Fruit fly (Drosophila melanogaster): ENCODE measurements around the gene 5-HT2B.

Gene 5-HT2B

DNA sequence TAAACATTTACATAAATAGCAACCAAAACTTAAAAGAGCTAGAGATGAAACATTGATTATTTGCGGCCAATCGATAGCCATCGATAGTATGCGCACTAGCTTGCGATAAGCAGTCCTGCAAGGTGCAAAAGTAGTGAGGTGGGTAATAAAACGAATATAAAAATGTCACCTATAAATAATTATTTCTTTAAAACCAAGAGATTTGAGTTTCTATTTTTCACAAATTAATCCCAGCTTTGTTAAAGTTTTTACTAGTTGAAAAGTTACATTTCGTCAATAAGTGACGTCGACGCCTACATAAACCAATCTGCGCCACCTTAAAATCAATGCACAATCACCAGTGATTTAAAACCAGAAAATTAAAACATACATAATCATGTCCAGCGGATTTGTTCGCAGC, 72.7 kb downstream of the 5-HT2B start, which contains the start of the genes Mkk4 and SLIRP2 (continued):
- peak; percentile 99 for TF ChIP-seq topi (GFP tag; optimal IDR thresholded peaks at IDR 0.05)
- peak; percentile 94 for TF ChIP-seq CG6854 (GFP tag; optimal IDR thresholded peaks at IDR 0.05)
- TF ChIP-seq CG15336 (GFP tag; IDR thresholded peaks at IDR 0.05): peak; percentile 99
- TF ChIP-seq CG34406 (GFP tag; optimal IDR thresholded peaks at IDR 0.05): peak; percentile 99
- peak; percentile 99 for TF ChIP-seq esn (GFP tag; optimal IDR thresholded peaks at IDR 0.05)
- TF ChIP-seq CG8319 (GFP tag; optimal IDR thresholded peaks at IDR 0.05): peak; percentile 97
- TF ChIP-seq svp (GFP tag): peak; percentile 100
- peak; percentile 99 for TF ChIP-seq CG32006 (GFP tag; optimal IDR thresholded peaks at IDR 0.05)

- TF ChIP-seq CG31627 (GFP tag; optimal IDR thresholded peaks at IDR 0.05) (peak; percentile 84), CG15336 (GFP tag; IDR thresholded peaks at IDR 0.05) (peak; percentile 64), CG8319 (GFP tag; optimal IDR thresholded peaks at IDR 0.05) (peak; percentile 74), OdsH (GFP tag; optimal IDR thresholded peaks at IDR 0.05) (peak; percentile 82), CG11902 (GFP tag; optimal IDR thresholded peaks at IDR 0.05) (peak; percentile 64), dac (GFP tag; optimal IDR thresholded peaks at IDR 0.05) (peak; percentile 20), Hr39 (GFP tag; optimal IDR thresholded peaks at IDR 0.05) (peak; percentile 86), CG10669 (GFP tag; optimal IDR thresholded peaks at IDR 0.05) (peak; percentile 39), acj6 (GFP tag; optimal IDR thresholded peaks at IDR 0.05) (peak; percentile 77), ss (GFP tag; optimal IDR thresholded peaks at IDR 0.05) (peak in 1 of 2 experiments; percentile 15), pdm3 (GFP tag; optimal IDR thresholded peaks at IDR 0.05) (peak; percentile 85), CG10631 (GFP tag; optimal IDR thresholded peaks at IDR 0.05) (peak; percentile 81), CG8119 (GFP tag; IDR thresholded peaks at IDR 0.05) (peak; percentile 53; the same call in 1 of the 3 replicates), CG6808 (GFP tag; optimal IDR thresholded peaks at IDR 0.05) (peak; percentile 15), Sox102F (GFP tag; optimal IDR thresholded peaks at IDR 0.05) (peak; percentile 81), CG11294 (GFP tag; IDR thresholded peaks at IDR 0.05) (peak; percentile 53; the same call in 1 of the 2 replicates), fd59A (GFP tag; optimal IDR thresholded peaks at IDR 0.05) (no peak), CG16779 (tag; optimal IDR thresholded peaks at IDR 0.05) (no peak), CG4318 (GFP tag; optimal IDR thresholded peaks at IDR 0.05) (peak; percentile 32), Ets21C (GFP tag; optimal IDR thresholded peaks at IDR 0.05) (peak; percentile 79), CG34406 (GFP tag; optimal IDR thresholded peaks at IDR 0.05) (peak; percentile 63), Hr38 (GFP tag; optimal IDR thresholded peaks at IDR 0.05) (peak; percentile 77), topi (GFP tag; optimal IDR thresholded peaks at IDR 0.05) (peak; percentile 79), CG9139 (GFP tag; optimal IDR thresholded peaks at IDR 0.05) (no peak), fkh (GFP tag; optimal IDR thresholded peaks at IDR 0.05) (no peak), CG6276 (GFP tag; optimal IDR thresholded peaks at IDR 0.05) (no peak), lz (GFP tag; optimal IDR thresholded peaks at IDR 0.05) (peak; percentile 81), Ets96B (tag; optimal IDR thresholded peaks at IDR 0.05) (peak; percentile 54), CG8632 (GFP tag; optimal IDR thresholded peaks at IDR 0.05) (peak; percentile 45), CG6792 (GFP tag; optimal IDR thresholded peaks at IDR 0.05) (peak; percentile 65), Sox14 (GFP tag; optimal IDR thresholded peaks at IDR 0.05) (peak; percentile 85), Eip93F (GFP tag; optimal IDR thresholded peaks at IDR 0.05) (no peak), esn (GFP tag; optimal IDR thresholded peaks at IDR 0.05) (peak; percentile 85), Lpt (GFP tag; optimal IDR thresholded peaks at IDR 0.05) (peak; percentile 44), eg (GFP tag; IDR thresholded peaks at IDR 0.05) (peak; percentile 73; the same call in 2 of the 3 replicates), fd85E (GFP tag; optimal IDR thresholded peaks at IDR 0.05) (no peak), Hr4 (GFP tag; optimal IDR thresholded peaks at IDR 0.05) (peak; percentile 84), salr (GFP tag; optimal IDR thresholded peaks at IDR 0.05) (peak in 1 of 2 experiments; percentile 45), svp (GFP tag) (peak; percentile 94), cyc (GFP tag; optimal IDR thresholded peaks at IDR 0.05) (peak; percentile 82), achi (GFP tag; optimal IDR thresholded peaks at IDR 0.05) (peak; percentile 73), CG7368 (GFP tag; optimal IDR thresholded peaks at IDR 0.05) (peak; percentile 69), spab (GFP tag; optimal IDR thresholded peaks at IDR 0.05) (no peak), vri (GFP tag; optimal IDR thresholded peaks at IDR 0.05) (peak; percentile 59), Eip78C (GFP tag) (peak; percentile 89), Eip75B (GFP tag; optimal IDR thresholded peaks at IDR 0.05) (peak; percentile 75), Smox (GFP tag; optimal IDR thresholded peaks at IDR 0.05) (peak; percentile 81)
Observed at dm6 chr3R:8652731-8653130, 74.7 kb downstream of the 5-HT2B start, which contains the start of the genes Sys1 and Dhod. TSS of gene Sys1 (plus strand) at chr3R:8652821. TSS of gene Dhod (minus strand) at chr3R:8652916.

All from whole organism, prepupa.